Worm (Caenorhabditis elegans) whole organism, mixed stage, embryonic: ENCODE measurements around the gene clec-137.
A peak's percentile ranks its signal among the peaks of the same experiment; 100 is the strongest.

Source experiments
- M03D4.4 ChIP-seq: sonication (generic microtip); optimal IDR thresholded peaks from 2 replicates; lab custom pipeline; 2017; ENCODE audit warnings: mild to moderate bottlenecking, missing genetic modification characterization, missing compliant biosample characterization
- bed-3 ChIP-seq: fragments of 200-800 bp; sonication (Bioruptor generic); optimal IDR thresholded peaks from 3 replicates; lab custom pipeline; 2018; ENCODE audit warnings: mild to moderate bottlenecking, missing genetic modification characterization, moderate library complexity, missing compliant biosample characterization
- blmp-1 ChIP-seq: fragments of 150-350 bp; optimal IDR thresholded peaks from 2 replicates; lab custom pipeline; 2014; ENCODE audit warnings: missing biosample characterization, missing genetic modification characterization
- ceh-39 ChIP-seq: fragments of 150-350 bp; optimal IDR thresholded peaks from 2 replicates; lab custom pipeline; 2014; ENCODE audit warnings: missing biosample characterization, missing genetic modification characterization
- ceh-43 ChIP-seq: fragments of 200-800 bp; sonication (Bioruptor generic); optimal IDR thresholded peaks from 2 replicates; lab custom pipeline; 2018; ENCODE audit warnings: mild to moderate bottlenecking, missing genetic modification characterization, moderate library complexity, missing compliant biosample characterization
- ceh-83 ChIP-seq: fragments of 200-800 bp; sonication (Bioruptor generic); optimal IDR thresholded peaks from 2 replicates; lab custom pipeline; 2018; ENCODE audit warnings: mild to moderate bottlenecking, missing genetic modification characterization, missing compliant biosample characterization
- ces-1 ChIP-seq: fragments of 150-350 bp; optimal IDR thresholded peaks from 2 replicates; lab custom pipeline; 2014; ENCODE audit warnings: missing biosample characterization, missing genetic modification reagents, missing genetic modification characterization
- cnd-1 ChIP-seq: fragments of 200-800 bp; sonication (Bioruptor generic); optimal IDR thresholded peaks from 2 replicates; lab custom pipeline; 2018; ENCODE audit warnings: mild to moderate bottlenecking, missing genetic modification characterization, missing compliant biosample characterization
- drap-1 ChIP-seq: fragments of 200-800 bp; sonication (Bioruptor generic); optimal IDR thresholded peaks from 3 replicates; lab custom pipeline; 2018; ENCODE audit warnings: mild to moderate bottlenecking, missing genetic modification characterization, missing compliant biosample characterization
- elt-1 ChIP-seq: sonication (generic microtip); optimal IDR thresholded peaks from 2 replicates; lab custom pipeline; 2017; ENCODE audit warnings: missing genetic modification characterization, mild to moderate bottlenecking, missing compliant biosample characterization, antibody characterized with exemption, moderate library complexity, borderline replicate concordance; ENCODE audit not compliant: insufficient read depth
- elt-3 ChIP-seq: fragments of 150-350 bp; optimal IDR thresholded peaks from 2 replicates; lab custom pipeline; 2014; ENCODE audit warnings: missing biosample characterization, missing genetic modification characterization
- flh-1 ChIP-seq: fragments of 200-800 bp; sonication (Bioruptor generic); optimal IDR thresholded peaks from 2 replicates; lab custom pipeline; 2018; ENCODE audit warnings: mild to moderate bottlenecking, missing genetic modification characterization, moderate library complexity, missing compliant biosample characterization
- ham-2 ChIP-seq: fragments of 200-800 bp; sonication (Bioruptor generic); optimal IDR thresholded peaks from 2 replicates; lab custom pipeline; 2018; ENCODE audit warnings: mild to moderate bottlenecking, missing genetic modification characterization, missing compliant biosample characterization
- hlh-1 ChIP-seq: fragments of 150-350 bp; optimal IDR thresholded peaks from 2 replicates; lab custom pipeline; 2014; ENCODE audit warnings: missing biosample characterization, missing genetic modification reagents, missing genetic modification characterization
- lin-13 ChIP-seq: fragments of 150-350 bp; optimal IDR thresholded peaks from 2 replicates; lab custom pipeline; 2014; ENCODE audit warnings: missing biosample characterization, missing genetic modification characterization
- lin-32 ChIP-seq: fragments of 200-800 bp; sonication (Bioruptor generic); optimal IDR thresholded peaks from 2 replicates; lab custom pipeline; 2018; ENCODE audit warnings: mild to moderate bottlenecking, missing genetic modification characterization, missing compliant biosample characterization
- lsy-2 ChIP-seq: fragments of 150-350 bp; optimal IDR thresholded peaks from 2 replicates; lab custom pipeline; 2014; ENCODE audit warnings: missing biosample characterization, missing genetic modification characterization
- mab-5 ChIP-seq: fragments of 150-350 bp; optimal IDR thresholded peaks from 2 replicates; lab custom pipeline; 2014; ENCODE audit warnings: missing biosample characterization, missing genetic modification characterization
- mep-1 ChIP-seq: fragments of 150-350 bp; optimal IDR thresholded peaks from 2 replicates; lab custom pipeline; 2017; ENCODE audit warnings: missing biosample characterization, missing genetic modification reagents, missing genetic modification characterization, inconsistent platforms
- mls-2 ChIP-seq: sonication (generic microtip); optimal IDR thresholded peaks from 2 replicates; lab custom pipeline; 2016; ENCODE audit warnings: mild to moderate bottlenecking, missing genetic modification characterization, moderate library complexity, missing compliant biosample characterization
- nhr-12 ChIP-seq: fragments of 150-350 bp; optimal IDR thresholded peaks from 2 replicates; lab custom pipeline; 2014; ENCODE audit warnings: missing biosample characterization, missing genetic modification characterization
- nhr-2 ChIP-seq: fragments of 150-350 bp; optimal IDR thresholded peaks from 2 replicates; lab custom pipeline; 2014; ENCODE audit warnings: missing biosample characterization, missing genetic modification characterization
- nhr-237 ChIP-seq: fragments of 150-350 bp; optimal IDR thresholded peaks from 2 replicates; lab custom pipeline; 2014; ENCODE audit warnings: missing biosample characterization, missing genetic modification characterization
- nhr-28 ChIP-seq: fragments of 150-350 bp; optimal IDR thresholded peaks from 2 replicates; lab custom pipeline; 2014; ENCODE audit warnings: missing biosample characterization, missing genetic modification characterization
- nhr-76 ChIP-seq: sonication (generic microtip); optimal IDR thresholded peaks from 2 replicates; lab custom pipeline; 2017; ENCODE audit warnings: missing biosample characterization, missing genetic modification characterization
- pha-4 ChIP-seq: fragments of 150-350 bp; optimal IDR thresholded peaks from 2 replicates; lab custom pipeline; 2018; ENCODE audit warnings: missing biosample characterization, missing genetic modification reagents, missing genetic modification characterization
- sem-2 ChIP-seq: fragments of 200-800 bp; sonication (Bioruptor generic); optimal IDR thresholded peaks from 2 replicates; lab custom pipeline; 2018; ENCODE audit warnings: mild to moderate bottlenecking, missing genetic modification characterization, missing compliant biosample characterization
- snpc-4 ChIP-seq: fragments of 150-350 bp; optimal IDR thresholded peaks from 2 replicates; lab custom pipeline; 2014; ENCODE audit warnings: missing biosample characterization, missing genetic modification characterization
- sptf-1 ChIP-seq: sonication (generic microtip); optimal IDR thresholded peaks from 2 replicates; lab custom pipeline; 2017; ENCODE audit warnings: mild to moderate bottlenecking, missing genetic modification characterization, moderate library complexity, missing compliant biosample characterization
- tbx-8 ChIP-seq: fragments of 200-800 bp; sonication (Bioruptor generic); optimal IDR thresholded peaks from 2 replicates; lab custom pipeline; 2018; ENCODE audit warnings: mild to moderate bottlenecking, missing genetic modification characterization, moderate library complexity, missing compliant biosample characterization
- unc-120 ChIP-seq: sonication (generic microtip); optimal IDR thresholded peaks from 2 replicates; lab custom pipeline; 2017; ENCODE audit warnings: missing genetic modification characterization, missing compliant biosample characterization; ENCODE audit not compliant: poor library complexity, severe bottlenecking
- unc-39 ChIP-seq: fragments of 150-350 bp; optimal IDR thresholded peaks from 2 replicates; lab custom pipeline; 2014; ENCODE audit warnings: missing biosample characterization, missing genetic modification characterization
- unc-62 ChIP-seq: fragments of 150-350 bp; optimal IDR thresholded peaks from 2 replicates; lab custom pipeline; 2014; ENCODE audit warnings: missing biosample characterization, missing genetic modification reagents, missing genetic modification characterization
- zip-8 ChIP-seq: fragments of 150-350 bp; optimal IDR thresholded peaks from 2 replicates; lab custom pipeline; 2014; ENCODE audit warnings: missing biosample characterization, missing genetic modification characterization
- ztf-11 ChIP-seq: fragments of 150-350 bp; optimal IDR thresholded peaks from 2 replicates; lab custom pipeline; 2014; ENCODE audit warnings: missing biosample characterization, missing genetic modification characterization

Gene clec-137

ce11 chrII:4657370-4657769 lies 39.5 kb upstream of the clec-137 start:
- TF ChIP-seq ham-2 (GFP tag; lab: Kevin White, UChicago) (no peak), unc-120 (tag; lab: Kevin White, UChicago) (no peak), mab-5 (tag; lab: Kevin White, UChicago) (no peak), bed-3 (GFP tag; lab: Kevin White, UChicago) (no peak), sptf-1 (tag; lab: Kevin White, UChicago) (no peak), sem-2 (GFP tag; lab: Kevin White, UChicago) (no peak), cnd-1 (tag; lab: Kevin White, UChicago) (no peak), drap-1 (GFP tag; lab: Kevin White, UChicago) (no peak), ztf-11 (tag; lab: Kevin White, UChicago) (no peak), nhr-76 (no peak), lsy-2 (no peak), ceh-39 (tag; lab: Kevin White, UChicago) (no peak)
- TF ChIP-seq, all 35 proteins: peak for 0

ce11 chrII:4655834-4656233 lies 37.9 kb upstream of the clec-137 start, which contains the start of gene fut-6:
TSS of gene fut-6 (minus strand) at chrII:4655934.
- TF ChIP-seq ceh-43 (GFP tag; lab: Kevin White, UChicago): no peak
- TF ChIP-seq blmp-1 (tag; lab: Kevin White, UChicago): no peak
- no peak for TF ChIP-seq lsy-2
- no peak for TF ChIP-seq unc-39 (tag; lab: Kevin White, UChicago)

- TF ChIP-seq hlh-1 (tag; lab: Kevin White, UChicago) (peak; percentile 31), nhr-2 (no peak)
Observed at ce11 chrII:4650072-4650471, 32.2 kb upstream of the clec-137 start.

- TF ChIP-seq cnd-1 (tag; lab: Kevin White, UChicago): no peak
- peak; percentile 55 for TF ChIP-seq pha-4 (tag; lab: Kevin White, UChicago)
Observed at ce11 chrII:4648785-4649184, 30.9 kb upstream of the clec-137 start, which contains the start of gene lgc-27. TSS of gene lgc-27 (plus strand) at chrII:4649085.

- TF ChIP-seq cnd-1 (tag; lab: Kevin White, UChicago) (peak; percentile 91), drap-1 (GFP tag; lab: Kevin White, UChicago) (no peak), ceh-39 (tag; lab: Kevin White, UChicago) (no peak), nhr-2 (no peak), lin-13 (tag; lab: Kevin White, UChicago) (no peak), mab-5 (tag; lab: Kevin White, UChicago) (no peak), pha-4 (tag; lab: Kevin White, UChicago) (no peak), M03D4.4 (tag; lab: Kevin White, UChicago) (no peak), blmp-1 (tag; lab: Kevin White, UChicago) (no peak), nhr-76 (no peak), nhr-28 (tag; lab: Kevin White, UChicago) (no peak), mep-1 (peak; percentile 72), ztf-11 (tag; lab: Kevin White, UChicago) (no peak), nhr-12 (tag; lab: Kevin White, UChicago) (no peak), ceh-43 (GFP tag; lab: Kevin White, UChicago) (no peak), unc-39 (tag; lab: Kevin White, UChicago) (no peak), flh-1 (GFP tag; lab: Kevin White, UChicago) (no peak), elt-3 (no peak), ceh-83 (GFP tag; lab: Kevin White, UChicago) (no peak), snpc-4 (no peak), unc-120 (tag; lab: Kevin White, UChicago) (peak; percentile 47), mls-2 (tag; lab: Kevin White, UChicago) (peak; percentile 21), lsy-2 (peak; percentile 4), tbx-8 (no peak), ham-2 (GFP tag; lab: Kevin White, UChicago) (no peak), elt-1 (tag; lab: Kevin White, UChicago) (no peak), hlh-1 (tag; lab: Kevin White, UChicago) (no peak), sem-2 (GFP tag; lab: Kevin White, UChicago) (no peak), bed-3 (GFP tag; lab: Kevin White, UChicago) (no peak), nhr-237 (tag; lab: Kevin White, UChicago) (no peak), zip-8 (tag; lab: Kevin White, UChicago) (no peak), sptf-1 (tag; lab: Kevin White, UChicago) (no peak), lin-32 (peak; percentile 67), ces-1 (GFP tag; lab: Kevin White, UChicago) (peak; percentile 78), unc-62 (GFP tag; lab: Kevin White, UChicago) (no peak)
Observed at ce11 chrII:4640748-4641147, 22.9 kb upstream of the clec-137 start.
